Fruit fly (Drosophila melanogaster) whole organism, embryonic: Measurements from ENCODE around the gene uncNacbeta.

Source experiments
- Ada2b ChIP-seq: fragments of 200-800 bp; sonication (Bioruptor generic); IDR thresholded peaks from 2 replicates; pipeline ENCODE4 v1.3.6; 2022; ENCODE audit warnings: missing biosample characterization, missing genetic modification characterization
- Bdp1 ChIP-seq: fragments of 200-800 bp; sonication (Bioruptor generic); optimal IDR thresholded peaks from 3 replicates; lab custom pipeline; 2016; ENCODE audit warnings: missing biosample characterization, missing genetic modification characterization
- Blimp-1 ChIP-seq: fragments of 200-800 bp; sonication (Bioruptor generic); optimal IDR thresholded peaks from 3 replicates; lab custom pipeline; 2018; ENCODE audit warnings: missing biosample characterization, missing genetic modification characterization, mild to moderate bottlenecking, moderate library complexity, missing genetic modification reagents
- CG10267 ChIP-seq: fragments of 200-800 bp; sonication (Bioruptor generic); optimal IDR thresholded peaks from 2 replicates; lab custom pipeline; 2018; ENCODE audit warnings: missing biosample characterization, mild to moderate bottlenecking, missing genetic modification characterization, moderate library complexity
- CG10959 ChIP-seq: fragments of 200-800 bp; sonication (Bioruptor generic); IDR thresholded peaks from 2 replicates; pipeline ENCODE4 v1.3.6; 2022; ENCODE audit warnings: missing biosample characterization, missing genetic modification characterization
- CG11398 ChIP-seq: fragments of 200-800 bp; sonication (Bioruptor generic); optimal IDR thresholded peaks from 2 replicates; lab custom pipeline; 2016; ENCODE audit warnings: missing biosample characterization, missing genetic modification characterization
- CG14014 ChIP-seq: fragments of 200-800 bp; sonication (Bioruptor generic); IDR thresholded peaks from 2 replicates; pipeline ENCODE4 v1.3.6; 2022; ENCODE audit warnings: missing biosample characterization, missing genetic modification characterization
- CG1602 ChIP-seq: fragments of 200-800 bp; sonication (Bioruptor generic); optimal IDR thresholded peaks from 3 replicates; lab custom pipeline; 2016; ENCODE audit warnings: missing biosample characterization, missing genetic modification characterization
- CG17385 ChIP-seq: fragments of 200-800 bp; sonication (Bioruptor generic); optimal IDR thresholded peaks from 3 replicates; lab custom pipeline; 2018; ENCODE audit warnings: missing biosample characterization, mild to moderate bottlenecking, missing genetic modification characterization
- CG2712 ChIP-seq: fragments of 200-800 bp; optimal IDR thresholded peaks from 3 replicates; lab custom pipeline; 2019; ENCODE audit warnings: missing biosample characterization, mild to moderate bottlenecking, missing genetic modification characterization, moderate library complexity
- CG30020 ChIP-seq: fragments of 200-800 bp; optimal IDR thresholded peaks from 2 replicates; lab custom pipeline; 2019; ENCODE audit warnings: missing biosample characterization, mild to moderate bottlenecking, missing genetic modification characterization, moderate library complexity
- CG31441 ChIP-seq: fragments of 200-800 bp; sonication (Bioruptor generic); IDR thresholded peaks from 2 replicates; pipeline ENCODE4 v1.3.6; 2022; ENCODE audit warnings: missing biosample characterization, missing genetic modification characterization
- CG34376 ChIP-seq: fragments of 200-800 bp; sonication (Bioruptor generic); optimal IDR thresholded peaks from 2 replicates; lab custom pipeline; 2018; ENCODE audit warnings: missing biosample characterization, mild to moderate bottlenecking, missing genetic modification characterization
- CG3847 ChIP-seq: fragments of 200-800 bp; sonication (Bioruptor generic); IDR thresholded peaks from 2 replicates; pipeline ENCODE4 v1.3.6; 2022; ENCODE audit warnings: missing biosample characterization, missing genetic modification characterization
- CG4424 ChIP-seq: fragments of 200-800 bp; sonication (Bioruptor generic); optimal IDR thresholded peaks from 3 replicates; lab custom pipeline; 2016; ENCODE audit warnings: missing biosample characterization, missing genetic modification characterization
- CG8281 ChIP-seq: fragments of 200-800 bp; sonication (Bioruptor generic); optimal IDR thresholded peaks from 2 replicates; lab custom pipeline; 2018; ENCODE audit warnings: missing biosample characterization, mild to moderate bottlenecking, missing genetic modification characterization, moderate library complexity
- CG8765 ChIP-seq: fragments of 200-800 bp; sonication (Bioruptor generic); IDR thresholded peaks from 2 replicates; pipeline ENCODE4 v1.3.6; 2022; ENCODE audit warnings: missing biosample characterization, missing genetic modification characterization
- CHES-1-like ChIP-seq: fragments of 200-800 bp; sonication (Bioruptor generic); optimal IDR thresholded peaks from 2 replicates; lab custom pipeline; 2016; ENCODE audit warnings: missing biosample characterization, missing genetic modification characterization
- CrebB ChIP-seq: fragments of 200-800 bp; sonication (Bioruptor generic); optimal IDR thresholded peaks from 3 replicates; lab custom pipeline; 2018; ENCODE audit warnings: missing biosample characterization, mild to moderate bottlenecking, missing genetic modification characterization
- D19B ChIP-seq: fragments of 200-800 bp; sonication (Bioruptor generic); optimal IDR thresholded peaks from 2 replicates; lab custom pipeline; 2017; ENCODE audit warnings: missing biosample characterization, mild to moderate bottlenecking, missing genetic modification characterization
- Drgx ChIP-seq: fragments of 200-800 bp; sonication (Bioruptor generic); IDR thresholded peaks from 2 replicates; pipeline ENCODE4 v1.3.6; 2022; ENCODE audit warnings: missing biosample characterization, missing genetic modification characterization
- H15 ChIP-seq: fragments of 200-800 bp; sonication (Bioruptor generic); IDR thresholded peaks from 3 replicates; pipeline ENCODE4 v1.3.6; 2022; ENCODE audit warnings: missing biosample characterization, missing genetic modification characterization
- Hsf ChIP-seq: fragments of 200-800 bp; sonication (Bioruptor generic); optimal IDR thresholded peaks from 3 replicates; lab custom pipeline; 2016; ENCODE audit warnings: missing biosample characterization, missing genetic modification characterization
- MTF-1 ChIP-seq: fragments of 200-800 bp; sonication (Bioruptor generic); optimal IDR thresholded peaks from 2 replicates; lab custom pipeline; 2018; ENCODE audit warnings: missing biosample characterization, mild to moderate bottlenecking, missing genetic modification characterization, borderline replicate concordance
- Med ChIP-seq: fragments of 200-800 bp; sonication (Bioruptor generic); peaks from one replicate; lab custom pipeline; 2016; ENCODE audit warnings: missing biosample characterization, missing genetic modification characterization, mild to moderate bottlenecking, inconsistent platforms, moderate library complexity
- NC2β ChIP-seq: fragments of 200-800 bp; sonication (Bioruptor generic); optimal IDR thresholded peaks from 2 replicates; lab custom pipeline; 2016; ENCODE audit warnings: missing biosample characterization, missing genetic modification characterization
- Optix ChIP-seq: fragments of 200-800 bp; sonication (Bioruptor generic); IDR thresholded peaks from 3 replicates; pipeline ENCODE4 v1.3.6; 2022; ENCODE audit warnings: missing biosample characterization, missing genetic modification characterization
- Spps ChIP-seq: fragments of 200-800 bp; sonication (Bioruptor generic); optimal IDR thresholded peaks from 2 replicates; lab custom pipeline; 2018; ENCODE audit warnings: missing biosample characterization, mild to moderate bottlenecking, missing genetic modification characterization
- Ssrp ChIP-seq: fragments of 200-800 bp; sonication (Bioruptor generic); optimal IDR thresholded peaks from 2 replicates; lab custom pipeline; 2018; ENCODE audit warnings: missing biosample characterization, mild to moderate bottlenecking, missing genetic modification characterization, moderate library complexity
- Trl ChIP-seq, 3 experiments: fragments of >200 bp in 2 of 3; fragments of 200-800 bp in 1 of 3; sonication (Bioruptor generic) in 1 of 3; optimal IDR thresholded peaks; 2 replicates in 1 of 3; 3 replicates in 2 of 3; lab custom pipeline; 2016 to 2017; ENCODE audit warnings: missing biosample characterization in 1 of 3, missing genetic modification characterization in 1 of 3
- Xrp1 ChIP-seq: fragments of 200-800 bp; sonication (Bioruptor generic); IDR thresholded peaks from 2 replicates; pipeline ENCODE4 v1.3.6; 2022; ENCODE audit warnings: missing biosample characterization, missing genetic modification characterization
- ase ChIP-seq: fragments of 200-800 bp; sonication (Bioruptor generic); IDR thresholded peaks from 3 replicates; pipeline ENCODE4 v1.3.6; 2022; ENCODE audit warnings: missing biosample characterization, missing genetic modification characterization
- danr ChIP-seq: fragments of 200-800 bp; sonication (Bioruptor generic); IDR thresholded peaks from 2 replicates; pipeline ENCODE4 v1.3.6; 2022; ENCODE audit warnings: missing biosample characterization, missing genetic modification characterization
- dimm ChIP-seq: fragments of 200-800 bp; sonication (Bioruptor generic); IDR thresholded peaks from 2 replicates; pipeline ENCODE4 v1.3.6; 2022; ENCODE audit warnings: missing biosample characterization, missing genetic modification characterization
- dmrt11E ChIP-seq: fragments of 200-800 bp; sonication (Bioruptor generic); optimal IDR thresholded peaks from 3 replicates; lab custom pipeline; 2018; ENCODE audit warnings: missing biosample characterization, mild to moderate bottlenecking, missing genetic modification characterization, moderate library complexity
- dpn ChIP-seq, 2 experiments: fragments of 200-800 bp; sonication (Bioruptor generic); optimal IDR thresholded peaks; 3 replicates each; lab custom pipeline; 2016; ENCODE audit warnings: missing biosample characterization in 2 of 2, missing genetic modification characterization in 2 of 2
- fd102C ChIP-seq: fragments of 200-800 bp; sonication (Bioruptor generic); optimal IDR thresholded peaks from 2 replicates; lab custom pipeline; 2018; ENCODE audit warnings: missing biosample characterization, mild to moderate bottlenecking, missing genetic modification characterization, moderate library complexity
- grau ChIP-seq: fragments of 200-800 bp; optimal IDR thresholded peaks from 3 replicates; lab custom pipeline; 2019; ENCODE audit warnings: missing biosample characterization, mild to moderate bottlenecking, missing genetic modification characterization, moderate library complexity
- hkb ChIP-seq, 2 experiments: fragments of 200-800 bp in 1 of 2; fragments of >200 bp in 1 of 2; sonication (Bioruptor generic) in 1 of 2; IDR thresholded peaks in 1 of 2; optimal IDR thresholded peaks in 1 of 2; 2 replicates each; pipeline versions ENCODE4 v1.3.6 to Lab custom; 2017 to 2022; ENCODE audit warnings: missing biosample characterization in 1 of 2, missing genetic modification characterization in 1 of 2
- lab ChIP-seq: fragments of 200-800 bp; sonication (Bioruptor generic); optimal IDR thresholded peaks from 3 replicates; lab custom pipeline; 2017; ENCODE audit warnings: missing biosample characterization, missing genetic modification characterization, mild to moderate bottlenecking, moderate library complexity, missing genetic modification reagents
- lbe ChIP-seq: fragments of 200-800 bp; sonication (Bioruptor generic); optimal IDR thresholded peaks from 2 replicates; lab custom pipeline; 2016; ENCODE audit warnings: missing biosample characterization, mild to moderate bottlenecking, missing genetic modification characterization
- lilli ChIP-seq: fragments of 200-800 bp; sonication (Bioruptor generic); optimal IDR thresholded peaks from 3 replicates; lab custom pipeline; 2016; ENCODE audit warnings: missing biosample characterization, missing genetic modification characterization
- lov ChIP-seq, 2 experiments: fragments of 200-800 bp in 1 of 2; fragments of >200 bp in 1 of 2; sonication (Bioruptor generic) in 1 of 2; IDR thresholded peaks in 1 of 2; optimal IDR thresholded peaks in 1 of 2; 2 replicates in 1 of 2; 3 replicates in 1 of 2; pipeline versions ENCODE4 v1.3.6 to Lab custom; 2017 to 2022; ENCODE audit warnings: missing biosample characterization in 1 of 2, missing genetic modification characterization in 1 of 2
- ranshi ChIP-seq: fragments of 200-800 bp; sonication (Bioruptor generic); IDR thresholded peaks from 2 replicates; pipeline ENCODE4 v1.3.6; 2022; ENCODE audit warnings: missing biosample characterization, missing genetic modification characterization
- shn ChIP-seq: fragments of 200-800 bp; sonication (Bioruptor generic); optimal IDR thresholded peaks from 3 replicates; lab custom pipeline; 2016; ENCODE audit warnings: missing biosample characterization, missing genetic modification characterization
- unc-4 ChIP-seq: fragments of 200-800 bp; sonication (Bioruptor generic); IDR thresholded peaks from 2 replicates; pipeline ENCODE4 v1.3.6; 2022; ENCODE audit warnings: missing biosample characterization, missing genetic modification characterization; ENCODE audit not compliant: partially characterized antibody
- yki ChIP-seq: fragments of >200 bp; optimal IDR thresholded peaks from 3 replicates; lab custom pipeline; 2018
- z ChIP-seq: fragments of 200-800 bp; sonication (Bioruptor generic); IDR thresholded peaks from 3 replicates; pipeline ENCODE4 v1.3.6; 2022; ENCODE audit warnings: missing biosample characterization, missing genetic modification characterization
- zen ChIP-seq: fragments of 200-800 bp; sonication (Bioruptor generic); optimal IDR thresholded peaks from 3 replicates; lab custom pipeline; 2018; ENCODE audit warnings: missing biosample characterization, mild to moderate bottlenecking, missing genetic modification characterization, moderate library complexity

The uncNacbeta gene

dm6 chr2L:606165-606564, 42.5 kb upstream of the uncNacbeta start (continued):
- no peak for TF ChIP-seq CrebB (tag; lab: Kevin White, UChicago)
- peak in 1 of 2 experiments; percentile 29 for TF ChIP-seq dpn (GFP tag; optimal IDR thresholded peaks at IDR 0.05; lab: Kevin White, UChicago)
- TF ChIP-seq CG30020 = no peak
- no peak for TF ChIP-seq CG11398 (GFP tag; lab: Kevin White, UChicago)
- no peak for TF ChIP-seq Blimp-1 (GFP tag; lab: Kevin White, UChicago)
- peak; percentile 32 for TF ChIP-seq Bdp1 (GFP tag; lab: Kevin White, UChicago)
- TF ChIP-seq yki (lab: Kevin White, UChicago) = no peak
- TF ChIP-seq z (GFP tag; lab: Robert Waterston, UW) = no peak
- TF ChIP-seq shn = peak; percentile 12
- no peak for TF ChIP-seq MTF-1
- TF ChIP-seq ranshi (GFP tag; lab: Robert Waterston, UW) = no peak
- TF ChIP-seq CG4424 (GFP tag; lab: Kevin White, UChicago) = peak; percentile 29
- peak; percentile 84 for TF ChIP-seq Xrp1 (GFP tag; lab: Robert Waterston, UW)
- no peak for TF ChIP-seq lab (GFP tag; lab: Kevin White, UChicago)
- peak; percentile 44 for TF ChIP-seq Ssrp
- TF ChIP-seq CHES-1-like = peak; percentile 15
- TF ChIP-seq fd102C (GFP tag; lab: Kevin White, UChicago) = peak; percentile 22
- TF ChIP-seq CG14014 = 0 out of 2 replicates have a peak, but pooled peaks have one; percentile 12
- peak; percentile 69 for TF ChIP-seq NC2β (GFP tag; lab: Kevin White, UChicago)
- peak; percentile 92 for TF ChIP-seq Drgx
- peak; percentile 29 for TF ChIP-seq CG1602 (GFP tag; lab: Kevin White, UChicago)
- no peak for TF ChIP-seq ase
- peak; percentile 77 for TF ChIP-seq dmrt11E (tag; lab: Kevin White, UChicago)
- TF ChIP-seq zen = peak; percentile 84
- TF ChIP-seq CG3847 (GFP tag; lab: Robert Waterston, UW) = peak; percentile 16; the same call in 1 of the 2 replicates
- TF ChIP-seq Ada2b (GFP tag; lab: Robert Waterston, UW) = no peak
- TF ChIP-seq Optix (GFP tag; lab: Robert Waterston, UW) = peak; percentile 56; the same call in 1 of the 3 replicates
- TF ChIP-seq lbe = peak; percentile 38
- peak; percentile 72 for TF ChIP-seq CG2712 (tag; lab: Kevin White, UChicago)
- TF ChIP-seq CG31441 = peak; percentile 40; the same call in 1 of the 2 replicates
- no peak for TF ChIP-seq Trl (optimal IDR thresholded peaks at IDR 0.05; lab: Kevin White, UChicago)
- peak; percentile 13 for TF ChIP-seq Trl (GFP tag; optimal IDR thresholded peaks at IDR 0.05; lab: Kevin White, UChicago)
- no peak for TF ChIP-seq D19B (GFP tag; lab: Kevin White, UChicago)
- peak; percentile 31 for TF ChIP-seq CG17385
- TF ChIP-seq CG8281 (tag; lab: Kevin White, UChicago) = no peak
- TF ChIP-seq CG10267 (tag; lab: Kevin White, UChicago) = peak; percentile 52
- no peak for TF ChIP-seq unc-4
- peak; percentile 75 for TF ChIP-seq CG10959 (GFP tag; lab: Robert Waterston, UW)
- 0 out of 3 replicates have a peak, but pooled peaks have one; percentile 33 for TF ChIP-seq H15 (GFP tag; lab: Robert Waterston, UW)
- TF ChIP-seq lilli (GFP tag; lab: Kevin White, UChicago) = no peak
- no peak for TF ChIP-seq hkb (optimal IDR thresholded peaks at IDR 0.05; lab: Kevin White, UChicago)
- TF ChIP-seq hkb (GFP tag; IDR thresholded peaks at IDR 0.05; lab: Robert Waterston, UW) = no peak; the same call in 1 of the 2 replicates
- TF ChIP-seq CG8765 = peak; percentile 67; the same call in 1 of the 2 replicates
- TF ChIP-seq Spps (tag; lab: Kevin White, UChicago) = peak; percentile 46
- TF ChIP-seq Med (GFP tag; lab: Kevin White, UChicago) = no peak
- TF ChIP-seq CG34376 (GFP tag; lab: Kevin White, UChicago) = no peak
- TF ChIP-seq dimm (GFP tag; lab: Robert Waterston, UW) = no peak
- TF ChIP-seq Hsf (GFP tag; lab: Kevin White, UChicago) = peak; percentile 42
- no peak for TF ChIP-seq grau (tag; lab: Kevin White, UChicago)
- TF ChIP-seq lov (optimal IDR thresholded peaks at IDR 0.05; lab: Kevin White, UChicago) = no peak
- TF ChIP-seq lov (GFP tag; IDR thresholded peaks at IDR 0.05; lab: Robert Waterston, UW) = 0 out of 3 replicates have a peak, but pooled peaks have one; percentile 51
- no peak for TF ChIP-seq danr (GFP tag; lab: Robert Waterston, UW)
